Worm (Caenorhabditis elegans) whole organism, young adult: ENCODE measurements around the gene T04C12.8.

Source experiments
- B0035.1 ChIP-seq: sonication (generic microtip); optimal IDR thresholded peaks from 2 replicates; lab custom pipeline; 2016; ENCODE audit warnings: missing genetic modification characterization, mild to moderate bottlenecking, missing compliant biosample characterization, missing genotype, missing genetic modification reagents
- B0336.3 ChIP-seq: fragments of 200-800 bp; sonication (Bioruptor generic); IDR thresholded peaks from 2 replicates; pipeline ENCODE4 v1.3.6; 2022; ENCODE audit warnings: missing genetic modification characterization, missing compliant biosample characterization
- C17E4.6 ChIP-seq: fragments of 200-800 bp; sonication (Bioruptor generic); IDR thresholded peaks from 2 replicates; pipeline ENCODE4 v1.3.6; 2022; ENCODE audit warnings: missing genetic modification reagents, missing genetic modification characterization, missing compliant biosample characterization
- F10E7.11 ChIP-seq: sonication (generic microtip); optimal IDR thresholded peaks from 2 replicates; lab custom pipeline; 2017; ENCODE audit warnings: mild to moderate bottlenecking, missing genetic modification characterization, moderate library complexity, missing compliant biosample characterization
- F22D6.2 ChIP-seq: sonication (generic microtip); optimal IDR thresholded peaks from 2 replicates; lab custom pipeline; 2016; ENCODE audit warnings: mild to moderate bottlenecking, missing genetic modification characterization, missing compliant biosample characterization
- K11D2.4 ChIP-seq: fragments of 200-800 bp; sonication (Bioruptor generic); IDR thresholded peaks from 2 replicates; pipeline ENCODE4 v1.3.6; 2022; ENCODE audit warnings: missing genetic modification reagents, missing genetic modification characterization, missing compliant biosample characterization
- T07F8.4 ChIP-seq: sonication (generic microtip); optimal IDR thresholded peaks from 2 replicates; lab custom pipeline; 2016; ENCODE audit warnings: mild to moderate bottlenecking, missing genetic modification characterization, moderate library complexity, missing compliant biosample characterization
- Y95B8A.8 ChIP-seq: fragments of 200-800 bp; sonication (Bioruptor generic); IDR thresholded peaks from 2 replicates; pipeline ENCODE4 v1.3.6; 2022; ENCODE audit warnings: missing genetic modification reagents, missing genetic modification characterization, missing compliant biosample characterization
- ZK185.1 ChIP-seq: sonication (generic microtip); optimal IDR thresholded peaks from 2 replicates; lab custom pipeline; 2016; ENCODE audit warnings: mild to moderate bottlenecking, missing genetic modification characterization, missing compliant biosample characterization; ENCODE audit not compliant: poor library complexity, severe bottlenecking
- bed-1 ChIP-seq: fragments of 200-800 bp; sonication (Bioruptor generic); IDR thresholded peaks from 2 replicates; pipeline ENCODE4 v1.3.6; 2022; ENCODE audit warnings: missing genetic modification reagents, missing genetic modification characterization, missing compliant biosample characterization
- cebp-1 ChIP-seq, 2 experiments: fragments of 200-800 bp in 1 of 2; sonication (Bioruptor generic) in 1 of 2; sonication (generic microtip) in 1 of 2; IDR thresholded peaks in 1 of 2; optimal IDR thresholded peaks in 1 of 2; 2 replicates each; pipeline versions ENCODE4 v1.3.6 to Lab custom; 2017 to 2022; ENCODE audit warnings: missing compliant biosample characterization in 2 of 2, missing genetic modification characterization in 2 of 2, mild to moderate bottlenecking in 1 of 2, missing genetic modification reagents in 1 of 2, moderate library complexity in 1 of 2
- ceh-58 ChIP-seq: fragments of 200-800 bp; sonication (Bioruptor generic); IDR thresholded peaks from 2 replicates; pipeline ENCODE4 v1.3.6; 2022; ENCODE audit warnings: missing genetic modification characterization, missing compliant biosample characterization
- efl-1 ChIP-seq: fragments of 150-350 bp; optimal IDR thresholded peaks from 2 replicates; lab custom pipeline; 2014; ENCODE audit warnings: missing biosample characterization, missing genetic modification reagents, missing genetic modification characterization
- egl-44 ChIP-seq: fragments of 200-800 bp; sonication (Bioruptor generic); IDR thresholded peaks from 2 replicates; pipeline ENCODE4 v1.3.6; 2022; ENCODE audit warnings: missing genetic modification reagents, missing genetic modification characterization, missing compliant biosample characterization
- fkh-3 ChIP-seq: sonication (generic microtip); optimal IDR thresholded peaks from 2 replicates; lab custom pipeline; 2016; ENCODE audit warnings: mild to moderate bottlenecking, missing genetic modification characterization, missing compliant biosample characterization
- him-1 ChIP-seq: sonication (generic microtip); optimal IDR thresholded peaks from 2 replicates; lab custom pipeline; 2016; ENCODE audit warnings: missing genotype, missing genetic modification reagents, missing genetic modification characterization, missing compliant biosample characterization
- lin-26 ChIP-seq: fragments of 200-800 bp; sonication (Bioruptor generic); IDR thresholded peaks from 2 replicates; pipeline ENCODE4 v1.3.6; 2022; ENCODE audit warnings: missing genetic modification reagents, missing genetic modification characterization, missing compliant biosample characterization
- lsl-1 ChIP-seq: fragments of 200-800 bp; sonication (Bioruptor generic); optimal IDR thresholded peaks from 2 replicates; lab custom pipeline; 2018; ENCODE audit warnings: mild to moderate bottlenecking, missing genetic modification characterization, moderate library complexity, missing compliant biosample characterization
- nhr-179 ChIP-seq: sonication (generic microtip); optimal IDR thresholded peaks from 2 replicates; lab custom pipeline; 2016; ENCODE audit warnings: mild to moderate bottlenecking, missing genetic modification characterization, missing compliant biosample characterization
- rcor-1 ChIP-seq: fragments of 200-800 bp; sonication (Bioruptor generic); IDR thresholded peaks from 2 replicates; pipeline ENCODE4 v1.3.6; 2022; ENCODE audit warnings: missing genetic modification reagents, missing genetic modification characterization, missing compliant biosample characterization
- repo-1 ChIP-seq: sonication (generic microtip); optimal IDR thresholded peaks from 2 replicates; lab custom pipeline; 2017; ENCODE audit warnings: mild to moderate bottlenecking, missing genetic modification characterization, missing compliant biosample characterization
- tlf-1 ChIP-seq: fragments of 200-800 bp; sonication (Bioruptor generic); optimal IDR thresholded peaks from 2 replicates; lab custom pipeline; 2018; ENCODE audit warnings: mild to moderate bottlenecking, missing genetic modification characterization, missing compliant biosample characterization
- unc-62 ChIP-seq: fragments of 150-350 bp; optimal IDR thresholded peaks from 2 replicates; lab custom pipeline; 2014; ENCODE audit warnings: missing biosample characterization, missing genetic modification reagents, missing genetic modification characterization
- xnd-1 ChIP-seq: sonication (generic microtip); optimal IDR thresholded peaks from 2 replicates; lab custom pipeline; 2016; ENCODE audit warnings: missing genotype, missing genetic modification reagents, missing genetic modification characterization, missing compliant biosample characterization
- zim-3 ChIP-seq: sonication (generic microtip); optimal IDR thresholded peaks from 2 replicates; lab custom pipeline; 2017; ENCODE audit warnings: mild to moderate bottlenecking, missing genetic modification characterization, moderate library complexity, missing compliant biosample characterization

Gene T04C12.8

ce11 chrV:11027740-11028139 lies 41.4 kb downstream of the T04C12.8 start:
- TF ChIP-seq egl-44 (GFP tag; lab: Robert Waterston, UW), result no peak
- TF ChIP-seq tlf-1 (GFP tag; lab: Kevin White, UChicago), result no peak
- TF ChIP-seq F22D6.2 (tag; lab: Kevin White, UChicago), result no peak
- TF ChIP-seq nhr-179 (tag; lab: Kevin White, UChicago), result no peak
- TF ChIP-seq repo-1 (tag; lab: Kevin White, UChicago), result no peak
- TF ChIP-seq rcor-1 (GFP tag; lab: Robert Waterston, UW), result no peak
- TF ChIP-seq T07F8.4, result no peak
- TF ChIP-seq lin-26 (GFP tag; lab: Robert Waterston, UW), result no peak
- TF ChIP-seq xnd-1 (tag; lab: Kevin White, UChicago), result no peak
- no peak for TF ChIP-seq bed-1
- TF ChIP-seq efl-1 (GFP tag; lab: Kevin White, UChicago), result no peak
- TF ChIP-seq fkh-3, result no peak
- no peak for TF ChIP-seq C17E4.6 (GFP tag; lab: Robert Waterston, UW)
- no peak for TF ChIP-seq K11D2.4 (GFP tag; lab: Robert Waterston, UW)
- TF ChIP-seq lsl-1 (GFP tag; lab: Kevin White, UChicago), result no peak
- TF ChIP-seq ceh-58 (GFP tag; lab: Robert Waterston, UW), result no peak
- no peak for TF ChIP-seq B0035.1
- TF ChIP-seq F10E7.11 (tag; lab: Kevin White, UChicago), result no peak
- TF ChIP-seq Y95B8A.8 (GFP tag; lab: Robert Waterston, UW), result no peak
- no peak for TF ChIP-seq B0336.3

ce11 chrV:11022817-11023216 lies 46.3 kb downstream of the T04C12.8 start, which contains the start of the genes C13G3.12 and hot-6:
TSS of gene C13G3.12 (minus strand) at chrV:11022917.
TSS of gene hot-6 (minus strand) at chrV:11022937.
- no peak for TF ChIP-seq ZK185.1
- no peak for TF ChIP-seq zim-3 (tag; lab: Kevin White, UChicago)
- TF ChIP-seq him-1 (tag; lab: Kevin White, UChicago), result no peak
- TF ChIP-seq cebp-1 (GFP tag; IDR thresholded peaks at IDR 0.05; lab: Robert Waterston, UW), result no peak
- no peak for TF ChIP-seq cebp-1 (tag; optimal IDR thresholded peaks at IDR 0.05; lab: Kevin White, UChicago)
- TF ChIP-seq unc-62, result no peak
